Fruit fly (Drosophila melanogaster) whole organism, prepupa: ENCODE measurements around the gene gwl.

ENCODE experiments used
- Blimp-1 ChIP-seq: fragments of 200-800 bp; sonication (Bioruptor generic); optimal IDR thresholded peaks from 3 replicates; lab custom pipeline; 2017; ENCODE audit warnings: missing biosample characterization, missing genetic modification characterization, mild to moderate bottlenecking, moderate library complexity, missing genetic modification reagents
- CG10631 ChIP-seq: fragments of 200-800 bp; sonication (Bioruptor generic); optimal IDR thresholded peaks from 2 replicates; lab custom pipeline; 2016; ENCODE audit warnings: missing biosample characterization, missing genetic modification characterization
- CG10669 ChIP-seq: fragments of 200-800 bp; sonication (Bioruptor generic); optimal IDR thresholded peaks from 3 replicates; lab custom pipeline; 2018; ENCODE audit warnings: missing biosample characterization, mild to moderate bottlenecking, missing genetic modification characterization, moderate library complexity
- CG11294 ChIP-seq: fragments of 200-800 bp; sonication (Bioruptor generic); IDR thresholded peaks from 2 replicates; pipeline ENCODE4 v1.3.6; 2022; ENCODE audit warnings: missing biosample characterization, missing genetic modification characterization
- CG11762 ChIP-seq: fragments of 200-800 bp; sonication (Bioruptor generic); optimal IDR thresholded peaks from 3 replicates; lab custom pipeline; 2016; ENCODE audit warnings: missing biosample characterization, missing genetic modification characterization; ENCODE audit not compliant: insufficient read depth
- CG11902 ChIP-seq: fragments of 200-800 bp; sonication (Bioruptor generic); optimal IDR thresholded peaks from 3 replicates; lab custom pipeline; 2016; ENCODE audit warnings: missing biosample characterization, missing genetic modification characterization
- CG15336 ChIP-seq: fragments of 200-800 bp; sonication (Bioruptor generic); IDR thresholded peaks from 2 replicates; pipeline ENCODE4 v1.3.6; 2022; ENCODE audit warnings: missing biosample characterization, missing genetic modification characterization
- CG16779 ChIP-seq: fragments of 200-800 bp; sonication (Bioruptor generic); optimal IDR thresholded peaks from 3 replicates; lab custom pipeline; 2017; ENCODE audit warnings: missing biosample characterization, mild to moderate bottlenecking, missing genetic modification characterization
- CG31627 ChIP-seq: fragments of 200-800 bp; sonication (Bioruptor generic); optimal IDR thresholded peaks from 3 replicates; lab custom pipeline; 2016; ENCODE audit warnings: missing biosample characterization, missing genetic modification characterization
- CG32006 ChIP-seq: fragments of 200-800 bp; sonication (Bioruptor generic); optimal IDR thresholded peaks from 3 replicates; lab custom pipeline; 2017; ENCODE audit warnings: missing biosample characterization, mild to moderate bottlenecking, missing genetic modification characterization
- CG34406 ChIP-seq: fragments of 200-800 bp; sonication (Bioruptor generic); optimal IDR thresholded peaks from 3 replicates; lab custom pipeline; 2016; ENCODE audit warnings: missing biosample characterization, missing genetic modification characterization
- CG3919 ChIP-seq: fragments of 200-800 bp; sonication (Bioruptor generic); optimal IDR thresholded peaks from 3 replicates; lab custom pipeline; 2016; ENCODE audit warnings: missing biosample characterization, missing genetic modification characterization
- CG4318 ChIP-seq: fragments of 200-800 bp; sonication (Bioruptor generic); optimal IDR thresholded peaks from 3 replicates; lab custom pipeline; 2017; ENCODE audit warnings: missing biosample characterization, mild to moderate bottlenecking, missing genetic modification characterization
- CG6163 ChIP-seq: fragments of 200-800 bp; sonication (Bioruptor generic); IDR thresholded peaks from 3 replicates; pipeline ENCODE4 v1.3.6; 2022; ENCODE audit warnings: missing biosample characterization, missing genetic modification characterization
- CG6276 ChIP-seq: fragments of 200-800 bp; sonication (Bioruptor generic); optimal IDR thresholded peaks from 2 replicates; lab custom pipeline; 2017; ENCODE audit warnings: missing biosample characterization, mild to moderate bottlenecking, missing genetic modification characterization
- CG6808 ChIP-seq: fragments of 200-800 bp; sonication (Bioruptor generic); optimal IDR thresholded peaks from 3 replicates; lab custom pipeline; 2017; ENCODE audit warnings: missing biosample characterization, missing genetic modification characterization, mild to moderate bottlenecking, moderate library complexity, missing genetic modification reagents
- CG7368 ChIP-seq: fragments of 200-800 bp; sonication (Bioruptor generic); optimal IDR thresholded peaks from 3 replicates; lab custom pipeline; 2016; ENCODE audit warnings: missing biosample characterization, missing genetic modification characterization
- CG8119 ChIP-seq: fragments of 200-800 bp; sonication (Bioruptor generic); IDR thresholded peaks from 3 replicates; pipeline ENCODE4 v1.3.6; 2022; ENCODE audit warnings: missing biosample characterization, missing genetic modification characterization
- CG8319 ChIP-seq: fragments of 200-800 bp; sonication (Bioruptor generic); optimal IDR thresholded peaks from 3 replicates; lab custom pipeline; 2016; ENCODE audit warnings: missing biosample characterization, missing genetic modification characterization
- CG8632 ChIP-seq: fragments of 200-800 bp; sonication (Bioruptor generic); optimal IDR thresholded peaks from 3 replicates; lab custom pipeline; 2016; ENCODE audit warnings: missing biosample characterization, missing genetic modification characterization
- CG9139 ChIP-seq: fragments of 200-800 bp; sonication (Bioruptor generic); optimal IDR thresholded peaks from 3 replicates; lab custom pipeline; 2017; ENCODE audit warnings: missing biosample characterization, mild to moderate bottlenecking, missing genetic modification characterization
- Eip75B ChIP-seq: fragments of 200-800 bp; sonication (Bioruptor generic); optimal IDR thresholded peaks from 3 replicates; lab custom pipeline; 2016; ENCODE audit warnings: missing biosample characterization, missing genetic modification characterization
- Eip78C ChIP-seq: fragments of 200-800 bp; sonication (Bioruptor generic); peaks from one replicate; lab custom pipeline; 2016; ENCODE audit warnings: missing biosample characterization, missing genetic modification characterization
- Ets21C ChIP-seq: fragments of 200-800 bp; sonication (Bioruptor generic); optimal IDR thresholded peaks from 3 replicates; lab custom pipeline; 2016; ENCODE audit warnings: missing biosample characterization, missing genetic modification characterization
- Hr39 ChIP-seq: fragments of 200-800 bp; sonication (Bioruptor generic); optimal IDR thresholded peaks from 2 replicates; lab custom pipeline; 2016; ENCODE audit warnings: missing biosample characterization, missing genetic modification characterization
- Hr4 ChIP-seq: fragments of 200-800 bp; sonication (Bioruptor generic); optimal IDR thresholded peaks from 3 replicates; lab custom pipeline; 2016; ENCODE audit warnings: missing biosample characterization, missing genetic modification characterization
- Lpt ChIP-seq: fragments of 200-800 bp; sonication (Bioruptor generic); optimal IDR thresholded peaks from 3 replicates; lab custom pipeline; 2016; ENCODE audit warnings: missing biosample characterization, missing genetic modification characterization
- Met ChIP-seq: fragments of 200-800 bp; sonication (Bioruptor generic); optimal IDR thresholded peaks from 3 replicates; lab custom pipeline; 2016; ENCODE audit warnings: missing biosample characterization, missing genetic modification characterization
- OdsH ChIP-seq: fragments of 200-800 bp; sonication (Bioruptor generic); optimal IDR thresholded peaks from 3 replicates; lab custom pipeline; 2016; ENCODE audit warnings: missing biosample characterization, missing genetic modification characterization
- Smox ChIP-seq: fragments of 200-800 bp; sonication (Bioruptor generic); optimal IDR thresholded peaks from 3 replicates; lab custom pipeline; 2016; ENCODE audit warnings: missing biosample characterization, missing genetic modification characterization
- Sox102F ChIP-seq: fragments of 200-800 bp; sonication (Bioruptor generic); optimal IDR thresholded peaks from 2 replicates; lab custom pipeline; 2016; ENCODE audit warnings: missing biosample characterization, mild to moderate bottlenecking, missing genetic modification characterization
- Sox14 ChIP-seq: fragments of 200-800 bp; sonication (Bioruptor generic); optimal IDR thresholded peaks from 3 replicates; lab custom pipeline; 2016; ENCODE audit warnings: missing biosample characterization, missing genetic modification characterization
- Sox15 ChIP-seq: fragments of 200-800 bp; sonication (Bioruptor generic); optimal IDR thresholded peaks from 3 replicates; lab custom pipeline; 2016; ENCODE audit warnings: missing biosample characterization, missing genetic modification characterization
- cyc ChIP-seq: fragments of 200-800 bp; sonication (Bioruptor generic); optimal IDR thresholded peaks from 3 replicates; lab custom pipeline; 2016; ENCODE audit warnings: missing biosample characterization, missing genetic modification characterization
- dsx ChIP-seq: fragments of 200-800 bp; optimal IDR thresholded peaks from 3 replicates; lab custom pipeline; 2019; ENCODE audit warnings: missing biosample characterization, mild to moderate bottlenecking, missing genetic modification characterization, moderate library complexity; ENCODE audit not compliant: poor library complexity, severe bottlenecking
- eg ChIP-seq: fragments of 200-800 bp; sonication (Bioruptor generic); IDR thresholded peaks from 3 replicates; pipeline ENCODE4 v1.3.6; 2022; ENCODE audit warnings: missing biosample characterization, missing genetic modification characterization
- esn ChIP-seq: fragments of 200-800 bp; sonication (Bioruptor generic); optimal IDR thresholded peaks from 2 replicates; lab custom pipeline; 2016; ENCODE audit warnings: missing biosample characterization, mild to moderate bottlenecking, missing genetic modification characterization, moderate library complexity
- fd59A ChIP-seq: fragments of 200-800 bp; sonication (Bioruptor generic); optimal IDR thresholded peaks from 2 replicates; lab custom pipeline; 2017; ENCODE audit warnings: missing biosample characterization, mild to moderate bottlenecking, missing genetic modification characterization, missing genetic modification reagents
- fd85E ChIP-seq: fragments of 200-800 bp; sonication (Bioruptor generic); optimal IDR thresholded peaks from 3 replicates; lab custom pipeline; 2016; ENCODE audit warnings: missing biosample characterization, missing genetic modification characterization
- lz ChIP-seq: fragments of 200-800 bp; sonication (Bioruptor generic); optimal IDR thresholded peaks from 3 replicates; lab custom pipeline; 2016; ENCODE audit warnings: missing biosample characterization, missing genetic modification characterization
- net ChIP-seq: fragments of 200-800 bp; sonication (Bioruptor generic); optimal IDR thresholded peaks from 3 replicates; lab custom pipeline; 2016; ENCODE audit warnings: missing biosample characterization, missing genetic modification characterization
- pdm3 ChIP-seq: fragments of 200-800 bp; sonication (Bioruptor generic); optimal IDR thresholded peaks from 3 replicates; lab custom pipeline; 2016; ENCODE audit warnings: missing biosample characterization, missing genetic modification characterization
- salr ChIP-seq, 2 experiments: fragments of 200-800 bp; sonication (Bioruptor generic); optimal IDR thresholded peaks; 3 replicates each; lab custom pipeline; 2016 to 2018; ENCODE audit warnings: missing biosample characterization in 2 of 2, missing genetic modification characterization in 2 of 2, mild to moderate bottlenecking in 1 of 2
- spab ChIP-seq: fragments of 200-800 bp; sonication (Bioruptor generic); optimal IDR thresholded peaks from 2 replicates; lab custom pipeline; 2017; ENCODE audit warnings: missing biosample characterization, mild to moderate bottlenecking, missing genetic modification characterization, missing genetic modification reagents
- ss ChIP-seq, 2 experiments: fragments of 200-800 bp; sonication (Bioruptor generic); optimal IDR thresholded peaks; 2 replicates in 1 of 2; 3 replicates in 1 of 2; lab custom pipeline; 2017 to 2018; ENCODE audit warnings: mild to moderate bottlenecking in 2 of 2, missing biosample characterization in 2 of 2, missing genetic modification characterization in 2 of 2, moderate library complexity in 1 of 2
- svp ChIP-seq: fragments of 200-800 bp; sonication (Bioruptor generic); peaks from one replicate; lab custom pipeline; 2016; ENCODE audit warnings: missing biosample characterization, missing genetic modification characterization
- topi ChIP-seq: fragments of 200-800 bp; sonication (Bioruptor generic); optimal IDR thresholded peaks from 3 replicates; lab custom pipeline; 2016; ENCODE audit warnings: missing biosample characterization, missing genetic modification characterization
- vri ChIP-seq: fragments of 200-800 bp; sonication (Bioruptor generic); optimal IDR thresholded peaks from 3 replicates; lab custom pipeline; 2016; ENCODE audit warnings: missing biosample characterization, mild to moderate bottlenecking, missing genetic modification characterization

Gene gwl

DNA sequence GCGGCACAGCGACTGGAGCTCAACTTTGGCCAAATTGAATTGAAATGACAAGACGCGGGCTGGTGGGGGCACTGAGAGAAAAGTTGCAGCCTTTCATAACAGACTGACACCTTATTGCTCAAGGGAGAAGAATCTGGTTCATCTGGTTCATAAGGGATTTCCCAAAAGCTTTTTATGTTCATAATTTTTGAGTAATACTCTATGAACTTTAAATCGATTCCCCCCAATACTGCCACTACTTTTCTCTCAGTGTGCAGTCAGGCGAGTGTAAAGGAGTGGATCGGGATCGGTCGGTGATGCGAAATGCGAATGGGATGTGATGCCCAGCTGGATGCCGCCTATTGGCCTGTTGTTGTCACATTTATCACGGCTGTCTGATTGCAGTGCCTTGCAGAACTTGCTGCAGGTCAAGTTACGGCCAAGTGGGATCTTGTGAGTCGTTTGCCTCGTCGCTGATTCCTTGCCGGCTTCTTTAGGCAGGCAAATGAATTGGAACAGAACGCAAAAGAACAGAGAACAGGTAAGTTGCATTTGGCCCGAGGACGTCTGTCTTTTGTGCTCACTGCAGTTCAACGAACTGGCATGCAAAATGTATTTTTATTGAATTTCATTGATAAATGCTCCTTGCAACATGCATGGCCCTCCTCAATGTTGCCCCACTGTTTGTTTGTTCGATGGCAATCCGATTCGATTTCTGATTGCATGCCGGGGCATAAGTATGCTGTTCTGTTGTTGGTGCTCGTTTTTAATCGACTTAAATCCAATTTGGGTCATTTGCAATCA, 42.4 kb downstream of the gwl start (continued):
- TF ChIP-seq CG7368 (peak; percentile 71), CG34406 (GFP tag; lab: Kevin White, UChicago) (peak; percentile 73), CG6163 (GFP tag; lab: Robert Waterston, UW) (peak; percentile 93), fd59A (GFP tag; lab: Kevin White, UChicago) (peak; percentile 83), CG11902 (peak; percentile 72), Smox (GFP tag; lab: Kevin White, UChicago) (peak; percentile 86), CG10669 (GFP tag; lab: Kevin White, UChicago) (peak; percentile 82), salr (GFP tag; optimal IDR thresholded peaks at IDR 0.05; lab: Kevin White, UChicago) (peak; percentile 71 to 85), CG3919 (GFP tag; lab: Kevin White, UChicago) (peak; percentile 92), CG15336 (GFP tag; lab: Robert Waterston, UW) (peak; percentile 81), lz (GFP tag; lab: Kevin White, UChicago) (peak; percentile 88), Eip75B (peak; percentile 85), CG31627 (peak; percentile 88), Sox15 (peak; percentile 70), CG16779 (tag; lab: Kevin White, UChicago) (peak; percentile 14), OdsH (GFP tag; lab: Kevin White, UChicago) (peak; percentile 80), svp (peak; percentile 93), CG11762 (GFP tag; lab: Kevin White, UChicago) (peak; percentile 78), Ets21C (GFP tag; lab: Kevin White, UChicago) (peak; percentile 79), topi (peak; percentile 87), Hr4 (GFP tag; lab: Kevin White, UChicago) (peak; percentile 74), cyc (GFP tag; lab: Kevin White, UChicago) (peak; percentile 94), CG8119 (GFP tag; lab: Robert Waterston, UW) (peak; percentile 86), Sox14 (GFP tag; lab: Kevin White, UChicago) (peak; percentile 86), CG8632 (GFP tag; lab: Kevin White, UChicago) (peak; percentile 71)

DNA sequence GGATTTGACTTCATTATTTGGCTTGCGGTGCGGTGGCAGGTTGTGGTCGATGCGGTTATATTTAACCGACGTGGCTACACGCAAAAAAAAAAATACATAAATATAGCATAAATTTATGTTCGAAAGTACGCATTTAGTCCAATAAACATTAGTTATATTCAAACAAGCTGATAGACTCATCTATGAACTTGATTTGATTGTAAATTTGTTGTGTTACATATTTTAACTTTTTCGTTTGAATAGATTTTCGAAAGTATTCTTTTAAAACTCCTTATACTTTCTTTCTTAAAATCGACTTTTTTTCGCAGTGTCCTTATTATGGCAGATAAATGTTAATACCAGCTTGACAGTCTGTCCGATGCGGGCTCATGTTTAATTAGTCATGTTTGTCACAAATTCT, 44.4 kb downstream of the gwl start:
- TF ChIP-seq CG11294 (GFP tag; lab: Robert Waterston, UW) (no peak), eg (0 out of 3 replicates have a peak, but pooled peaks have one; percentile 25), ss (GFP tag; optimal IDR thresholded peaks at IDR 0.05; lab: Kevin White, UChicago) (peak in 1 of 2 experiments; percentile 8), CG34406 (GFP tag; lab: Kevin White, UChicago) (no peak), Blimp-1 (GFP tag; lab: Kevin White, UChicago) (no peak), CG3919 (GFP tag; lab: Kevin White, UChicago) (peak; percentile 35), CG11762 (GFP tag; lab: Kevin White, UChicago) (no peak), Lpt (GFP tag; lab: Kevin White, UChicago) (no peak), Eip78C (peak; percentile 73), CG10631 (GFP tag; lab: Kevin White, UChicago) (no peak), vri (GFP tag; lab: Kevin White, UChicago) (no peak), CG11902 (no peak), fd85E (no peak), Met (GFP tag; lab: Kevin White, UChicago) (peak; percentile 3), CG31627 (no peak), CG10669 (GFP tag; lab: Kevin White, UChicago) (peak; percentile 24), Sox102F (GFP tag; lab: Kevin White, UChicago) (no peak), topi (peak; percentile 10), Hr4 (GFP tag; lab: Kevin White, UChicago) (peak; percentile 28), pdm3 (GFP tag; lab: Kevin White, UChicago) (peak; percentile 20), CG9139 (GFP tag; lab: Kevin White, UChicago) (no peak), svp (peak; percentile 37), CG6808 (GFP tag; lab: Kevin White, UChicago) (peak; percentile 43), CG6276 (GFP tag; lab: Kevin White, UChicago) (no peak), dsx (GFP tag; lab: Kevin White, UChicago) (no peak), CG8319 (no peak), net (GFP tag; lab: Kevin White, UChicago) (no peak), spab (GFP tag; lab: Kevin White, UChicago) (no peak), CG32006 (peak; percentile 17), CG6163 (GFP tag; lab: Robert Waterston, UW) (no peak), CG4318 (peak; percentile 28), esn (GFP tag; lab: Kevin White, UChicago) (no peak), Hr39 (GFP tag; lab: Kevin White, UChicago) (no peak)
